Fruit fly (Drosophila melanogaster) whole organism, embryonic: ENCODE data around the gene rho-6.

Experiments
- Awh ChIP-seq: fragments of 200-800 bp; sonication (Bioruptor generic); IDR thresholded peaks from 2 replicates; pipeline ENCODE4, ENCODE4 v1.3.6; 2022; ENCODE audit warnings: missing biosample characterization, missing genetic modification characterization
- CG11695 ChIP-seq: fragments of 200-800 bp; sonication (Bioruptor generic); IDR thresholded peaks from 3 replicates; pipeline ENCODE4 v1.3.6; 2022; ENCODE audit warnings: missing biosample characterization, missing genetic modification characterization
- CG12744 ChIP-seq: fragments of 200-800 bp; sonication (Bioruptor generic); optimal IDR thresholded peaks from 2 replicates; lab custom pipeline; 2016; ENCODE audit warnings: missing biosample characterization, missing genetic modification characterization
- CG13894 ChIP-seq: fragments of 200-800 bp; sonication (Bioruptor generic); optimal IDR thresholded peaks from 3 replicates; lab custom pipeline; 2018; ENCODE audit warnings: missing biosample characterization, mild to moderate bottlenecking, missing genetic modification characterization, moderate library complexity
- CG14710 ChIP-seq: fragments of 200-800 bp; sonication (Bioruptor generic); optimal IDR thresholded peaks from 3 replicates; lab custom pipeline; 2019; ENCODE audit warnings: missing biosample characterization, mild to moderate bottlenecking, missing genetic modification characterization, moderate library complexity
- CG14860 ChIP-seq: fragments of 200-800 bp; sonication (Bioruptor generic); IDR thresholded peaks from 3 replicates; pipeline ENCODE4 v1.3.6; 2022; ENCODE audit warnings: missing biosample characterization, missing genetic modification characterization; ENCODE audit not compliant: partially characterized antibody
- CG14965 ChIP-seq: fragments of 200-800 bp; sonication (Bioruptor generic); optimal IDR thresholded peaks from 2 replicates; lab custom pipeline; 2016; ENCODE audit warnings: missing biosample characterization, missing genetic modification characterization, borderline replicate concordance
- CG1602 ChIP-seq: fragments of 200-800 bp; sonication (Bioruptor generic); optimal IDR thresholded peaks from 3 replicates; lab custom pipeline; 2016; ENCODE audit warnings: missing biosample characterization, missing genetic modification characterization
- CG16813 ChIP-seq: fragments of 200-800 bp; sonication (Bioruptor generic); IDR thresholded peaks from 3 replicates; pipeline ENCODE4 v1.3.6; 2022; ENCODE audit warnings: missing biosample characterization, missing genetic modification characterization; ENCODE audit not compliant: partially characterized antibody
- CG16815 ChIP-seq: fragments of 200-800 bp; sonication (Bioruptor generic); optimal IDR thresholded peaks from 3 replicates; lab custom pipeline; 2017; ENCODE audit warnings: missing biosample characterization, mild to moderate bottlenecking, missing genetic modification characterization
- CG17186 ChIP-seq: fragments of 200-800 bp; sonication (Bioruptor generic); optimal IDR thresholded peaks from 3 replicates; lab custom pipeline; 2017; ENCODE audit warnings: missing biosample characterization, missing genetic modification reagents, missing genetic modification characterization
- CG18262 ChIP-seq: fragments of 200-800 bp; optimal IDR thresholded peaks from 3 replicates; lab custom pipeline; 2019; ENCODE audit warnings: missing biosample characterization, mild to moderate bottlenecking, missing genetic modification characterization, moderate library complexity
- CG18619 ChIP-seq: fragments of 200-800 bp; sonication (Bioruptor generic); optimal IDR thresholded peaks from 3 replicates; lab custom pipeline; 2017; ENCODE audit warnings: missing biosample characterization, mild to moderate bottlenecking, missing genetic modification characterization
- CG2120 ChIP-seq: fragments of 200-800 bp; sonication (Bioruptor generic); optimal IDR thresholded peaks from 3 replicates; lab custom pipeline; 2016; ENCODE audit warnings: missing biosample characterization, missing genetic modification characterization
- CG3407 ChIP-seq: fragments of 200-800 bp; sonication (Bioruptor generic); optimal IDR thresholded peaks from 2 replicates; lab custom pipeline; 2018; ENCODE audit warnings: missing biosample characterization, mild to moderate bottlenecking, missing genetic modification characterization
- CG4854 ChIP-seq: fragments of 200-800 bp; sonication (Bioruptor generic); optimal IDR thresholded peaks from 2 replicates; lab custom pipeline; 2016; ENCODE audit warnings: missing biosample characterization, missing genetic modification characterization, inconsistent platforms
- CG5953 ChIP-seq: fragments of 200-800 bp; sonication (Bioruptor generic); IDR thresholded peaks from 2 replicates; pipeline ENCODE4 v1.3.6; 2022; ENCODE audit warnings: missing biosample characterization, missing genetic modification characterization
- CG6272 ChIP-seq: fragments of 200-800 bp; sonication (Bioruptor generic); IDR thresholded peaks from 2 replicates; pipeline ENCODE4 v1.3.6; 2022; ENCODE audit warnings: missing biosample characterization, missing genetic modification characterization
- CG6689 ChIP-seq: fragments of 200-800 bp; sonication (Bioruptor generic); IDR thresholded peaks from 2 replicates; pipeline ENCODE4 v1.3.6; 2022; ENCODE audit warnings: missing biosample characterization, missing genetic modification characterization
- CG6813 ChIP-seq: fragments of 200-800 bp; sonication (Bioruptor generic); optimal IDR thresholded peaks from 2 replicates; lab custom pipeline; 2017; ENCODE audit warnings: missing biosample characterization, missing genetic modification characterization, mild to moderate bottlenecking, moderate library complexity, missing genetic modification reagents
- CG7987 ChIP-seq: fragments of 200-800 bp; sonication (Bioruptor generic); optimal IDR thresholded peaks from 2 replicates; lab custom pipeline; 2018; ENCODE audit warnings: missing biosample characterization, mild to moderate bottlenecking, missing genetic modification characterization, moderate library complexity
- CG9797 ChIP-seq: fragments of 200-800 bp; sonication (Bioruptor generic); optimal IDR thresholded peaks from 3 replicates; lab custom pipeline; 2018; ENCODE audit warnings: missing biosample characterization, mild to moderate bottlenecking, missing genetic modification characterization
- Dll ChIP-seq: fragments of 200-800 bp; sonication (Bioruptor generic); IDR thresholded peaks from 4 replicates; pipeline ENCODE4 v1.3.6; 2022; ENCODE audit warnings: missing biosample characterization, missing genetic modification characterization; ENCODE audit not compliant: partially characterized antibody
- HLH3B ChIP-seq: fragments of 200-800 bp; sonication (Bioruptor generic); IDR thresholded peaks from 2 replicates; pipeline ENCODE4 v1.3.6; 2022; ENCODE audit warnings: missing biosample characterization, missing genetic modification characterization
- Hsf ChIP-seq: fragments of 200-800 bp; sonication (Bioruptor generic); optimal IDR thresholded peaks from 3 replicates; lab custom pipeline; 2016; ENCODE audit warnings: missing biosample characterization, missing genetic modification characterization
- MBD-R2 ChIP-seq: fragments of 200-800 bp; sonication (Bioruptor generic); IDR thresholded peaks from 2 replicates; pipeline ENCODE4 v1.3.6; 2022; ENCODE audit warnings: missing biosample characterization, missing genetic modification characterization
- Myb ChIP-seq: fragments of 200-800 bp; sonication (Bioruptor generic); optimal IDR thresholded peaks from 2 replicates; lab custom pipeline; 2016; ENCODE audit warnings: missing biosample characterization, missing genetic modification characterization
- Opbp ChIP-seq: fragments of 200-800 bp; sonication (Bioruptor generic); IDR thresholded peaks from 3 replicates; pipeline ENCODE4 v1.3.6; 2022; ENCODE audit warnings: missing biosample characterization, missing genetic modification characterization; ENCODE audit not compliant: partially characterized antibody
- Sin3A ChIP-seq: fragments of >200 bp; optimal IDR thresholded peaks from 2 replicates; lab custom pipeline; 2018
- Six4 ChIP-seq: fragments of 200-800 bp; sonication (Bioruptor generic); optimal IDR thresholded peaks from 2 replicates; lab custom pipeline; 2016; ENCODE audit warnings: missing biosample characterization, missing genetic modification characterization
- TFAM ChIP-seq: fragments of 200-800 bp; sonication (Bioruptor generic); optimal IDR thresholded peaks from 2 replicates; lab custom pipeline; 2017; ENCODE audit warnings: missing biosample characterization, missing genetic modification characterization, inconsistent platforms
- Trl ChIP-seq, 3 experiments: fragments of >200 bp in 2 of 3; fragments of 200-800 bp in 1 of 3; sonication (Bioruptor generic) in 1 of 3; optimal IDR thresholded peaks; 2 replicates in 1 of 3; 3 replicates in 2 of 3; lab custom pipeline; 2016 to 2017; ENCODE audit warnings: missing biosample characterization in 1 of 3, missing genetic modification characterization in 1 of 3
- corto ChIP-seq: fragments of 200-800 bp; sonication (Bioruptor generic); optimal IDR thresholded peaks from 2 replicates; lab custom pipeline; 2016; ENCODE audit warnings: missing biosample characterization, mild to moderate bottlenecking, missing genetic modification characterization, moderate library complexity
- crp ChIP-seq, 2 experiments: fragments of 200-800 bp; sonication (Bioruptor generic); optimal IDR thresholded peaks; 2 replicates in 1 of 2; 3 replicates in 1 of 2; lab custom pipeline; 2017; ENCODE audit warnings: missing biosample characterization in 2 of 2, missing genetic modification characterization in 2 of 2, mild to moderate bottlenecking in 1 of 2, moderate library complexity in 1 of 2
- dimm ChIP-seq: fragments of 200-800 bp; sonication (Bioruptor generic); IDR thresholded peaks from 2 replicates; pipeline ENCODE4 v1.3.6; 2022; ENCODE audit warnings: missing biosample characterization, missing genetic modification characterization
- fru ChIP-seq: fragments of >200 bp; optimal IDR thresholded peaks from 2 replicates; lab custom pipeline; 2017
- gce ChIP-seq: fragments of 200-800 bp; sonication (Bioruptor generic); IDR thresholded peaks from 3 replicates; pipeline ENCODE4 v1.3.6; 2022; ENCODE audit warnings: missing biosample characterization, missing genetic modification characterization
- gfzf ChIP-seq: fragments of 200-800 bp; sonication (Bioruptor generic); optimal IDR thresholded peaks from 2 replicates; lab custom pipeline; 2016; ENCODE audit warnings: missing biosample characterization, mild to moderate bottlenecking, missing genetic modification characterization, moderate library complexity
- grn ChIP-seq: fragments of 200-800 bp; sonication (Bioruptor generic); optimal IDR thresholded peaks from 3 replicates; lab custom pipeline; 2017; ENCODE audit warnings: missing biosample characterization, missing genetic modification characterization
- ham ChIP-seq: fragments of 200-800 bp; sonication (Bioruptor generic); IDR thresholded peaks from 2 replicates; pipeline ENCODE4 v1.3.6; 2022; ENCODE audit warnings: missing biosample characterization, missing genetic modification characterization
- insv ChIP-seq, 2 experiments: fragments of 200-800 bp; sonication (Bioruptor generic); optimal IDR thresholded peaks; 3 replicates each; lab custom pipeline; 2016 to 2018; ENCODE audit warnings: missing biosample characterization in 2 of 2, missing genetic modification characterization in 2 of 2
- nom ChIP-seq: fragments of 200-800 bp; sonication (Bioruptor generic); optimal IDR thresholded peaks from 2 replicates; lab custom pipeline; 2017; ENCODE audit warnings: missing biosample characterization, missing genetic modification characterization, mild to moderate bottlenecking, moderate library complexity, missing genetic modification reagents
- otp ChIP-seq: fragments of 200-800 bp; sonication (Bioruptor generic); IDR thresholded peaks from 3 replicates; pipeline ENCODE4, ENCODE4 v1.3.6; 2022; ENCODE audit warnings: missing biosample characterization, missing genetic modification characterization
- pan ChIP-seq, 4 experiments: fragments of >200 bp in 3 of 4; fragments of 200-800 bp in 1 of 4; sonication (Bioruptor generic) in 1 of 4; optimal IDR thresholded peaks in 3 of 4; IDR thresholded peaks in 1 of 4; 2 replicates each; pipeline versions ENCODE4 v1.3.6 to Lab custom; 2017 to 2022; ENCODE audit warnings: missing biosample characterization in 2 of 4, missing genetic modification characterization in 2 of 4, mixed read lengths in 1 of 4
- psq ChIP-seq: fragments of 200-800 bp; sonication (Bioruptor generic); optimal IDR thresholded peaks from 2 replicates; lab custom pipeline; 2017; ENCODE audit warnings: missing biosample characterization, missing genetic modification characterization
- shn ChIP-seq: fragments of 200-800 bp; sonication (Bioruptor generic); optimal IDR thresholded peaks from 3 replicates; lab custom pipeline; 2016; ENCODE audit warnings: missing biosample characterization, missing genetic modification characterization
- ssp ChIP-seq: fragments of 200-800 bp; sonication (Bioruptor generic); IDR thresholded peaks from 2 replicates; pipeline ENCODE4 v1.3.6; 2022; ENCODE audit warnings: missing biosample characterization, missing genetic modification characterization
- vfl ChIP-seq: fragments of 200-800 bp; sonication (Bioruptor generic); optimal IDR thresholded peaks from 2 replicates; lab custom pipeline; 2016; ENCODE audit warnings: missing biosample characterization, missing genetic modification characterization

The rho-6 gene

DNA sequence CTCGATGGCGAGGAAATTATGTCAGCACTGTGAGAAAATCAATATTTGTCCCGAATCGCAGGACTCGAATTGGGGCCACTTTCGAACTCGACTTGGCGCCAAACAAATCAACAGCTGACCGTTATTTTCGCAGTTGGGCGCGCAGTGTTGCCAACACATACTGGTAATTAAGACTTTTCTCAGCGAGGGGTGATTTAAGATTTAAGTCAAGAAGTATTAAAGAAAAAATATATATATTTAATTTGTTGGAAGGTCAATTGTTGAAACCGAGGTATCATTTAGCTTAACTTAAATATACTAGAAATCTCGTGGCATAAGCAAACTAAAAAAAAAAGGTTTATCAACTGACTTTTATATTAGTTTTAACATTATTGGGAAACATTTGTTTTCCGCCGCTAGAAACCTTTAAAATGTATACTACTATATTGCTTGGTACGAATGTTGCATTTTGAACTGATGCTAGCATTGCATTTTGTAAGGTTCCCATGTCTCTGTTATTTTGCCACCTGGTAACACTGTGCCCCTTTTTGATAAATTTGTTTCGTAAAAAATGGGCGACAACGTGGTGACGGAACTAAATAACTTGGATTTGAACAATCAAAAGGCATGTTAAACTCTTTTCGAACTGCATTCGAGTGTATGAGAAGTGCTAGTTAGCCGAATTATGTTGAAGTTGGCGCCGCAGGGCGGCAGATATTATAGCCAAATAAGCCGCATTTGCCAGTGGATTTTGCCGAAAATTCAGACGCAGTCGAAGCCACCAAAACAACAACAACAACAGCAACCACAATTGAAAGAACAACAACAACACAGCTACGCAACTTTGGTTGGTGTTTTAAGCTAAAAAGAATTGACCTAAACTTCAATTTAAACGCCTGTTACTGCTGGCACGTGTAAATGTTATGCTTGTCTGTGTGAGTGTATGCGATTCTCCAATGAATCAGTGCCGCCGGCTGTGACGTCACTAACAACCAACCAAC, 29.7 kb downstream of the rho-6 start, which contains the start of the genes Patsas and ThrRS (continued):
- peak; percentile 54; the same call in 2 of the 3 replicates for TF ChIP-seq gce (GFP tag; lab: Robert Waterston, UW)
- no peak for TF ChIP-seq corto (GFP tag; lab: Kevin White, UChicago)
- TF ChIP-seq Six4: peak; percentile 73
- TF ChIP-seq crp (GFP tag; optimal IDR thresholded peaks at IDR 0.05; lab: Kevin White, UChicago): peak; percentile 29 to 83
- TF ChIP-seq insv (GFP tag; optimal IDR thresholded peaks at IDR 0.05; lab: Kevin White, UChicago): peak in 1 of 2 experiments; percentile 30
- TF ChIP-seq CG2120 (GFP tag; lab: Kevin White, UChicago): peak; percentile 91
- TF ChIP-seq ssp (GFP tag; lab: Robert Waterston, UW): peak; percentile 97
- no peak for TF ChIP-seq grn (GFP tag; lab: Kevin White, UChicago)
- TF ChIP-seq CG18619 (GFP tag; lab: Kevin White, UChicago): peak; percentile 80
- TF ChIP-seq CG6813 (GFP tag; lab: Kevin White, UChicago): peak; percentile 62
- TF ChIP-seq CG7987 (GFP tag; lab: Kevin White, UChicago): peak; percentile 20
- no peak for TF ChIP-seq Trl (optimal IDR thresholded peaks at IDR 0.05; lab: Kevin White, UChicago)
- peak; percentile 71 for TF ChIP-seq Trl (GFP tag; optimal IDR thresholded peaks at IDR 0.05; lab: Kevin White, UChicago)
- peak; percentile 86 for TF ChIP-seq CG1602 (GFP tag; lab: Kevin White, UChicago)
- TF ChIP-seq psq (GFP tag; lab: Kevin White, UChicago): peak; percentile 69
- peak; percentile 88 for TF ChIP-seq Hsf (GFP tag; lab: Kevin White, UChicago)
- TF ChIP-seq vfl (GFP tag; lab: Kevin White, UChicago): peak; percentile 76
- TF ChIP-seq CG5953 (GFP tag; lab: Robert Waterston, UW): peak; percentile 65
- TF ChIP-seq CG16815 (GFP tag; lab: Kevin White, UChicago): peak; percentile 87
- no peak for TF ChIP-seq TFAM (GFP tag; lab: Kevin White, UChicago)
- peak; percentile 76 for TF ChIP-seq shn (GFP tag; lab: Kevin White, UChicago)
- peak; percentile 81 for TF ChIP-seq HLH3B (GFP tag; lab: Robert Waterston, UW)
- peak; percentile 73 for TF ChIP-seq CG4854 (GFP tag; lab: Kevin White, UChicago)
- TF ChIP-seq CG12744 (GFP tag; lab: Kevin White, UChicago): peak; percentile 56
- TF ChIP-seq nom (GFP tag; lab: Kevin White, UChicago): peak; percentile 14
- no peak for TF ChIP-seq CG3407 (GFP tag; lab: Kevin White, UChicago)
- peak; percentile 53 for TF ChIP-seq dimm
- TF ChIP-seq CG6689 (GFP tag; lab: Robert Waterston, UW): peak; percentile 89
- no peak for TF ChIP-seq CG14965 (GFP tag; lab: Kevin White, UChicago)
- TF ChIP-seq CG16813 (GFP tag; lab: Robert Waterston, UW): no peak
- TF ChIP-seq Opbp (GFP tag; lab: Robert Waterston, UW): no peak; the same call in 2 of the 3 replicates
- TF ChIP-seq CG6272: peak; percentile 85
- no peak for TF ChIP-seq CG14860 (GFP tag; lab: Robert Waterston, UW)
- TF ChIP-seq ham (GFP tag; lab: Robert Waterston, UW): no peak
- no peak for TF ChIP-seq pan (optimal IDR thresholded peaks at IDR 0.05; lab: Kevin White, UChicago)
- TF ChIP-seq pan (GFP tag; optimal IDR thresholded peaks at IDR 0.05 in 1 of 2, IDR thresholded peaks at IDR 0.05 in 1 of 2): peak in 1 of 2 experiments; percentile 90
- no peak for TF ChIP-seq fru (lab: Kevin White, UChicago)

DNA sequence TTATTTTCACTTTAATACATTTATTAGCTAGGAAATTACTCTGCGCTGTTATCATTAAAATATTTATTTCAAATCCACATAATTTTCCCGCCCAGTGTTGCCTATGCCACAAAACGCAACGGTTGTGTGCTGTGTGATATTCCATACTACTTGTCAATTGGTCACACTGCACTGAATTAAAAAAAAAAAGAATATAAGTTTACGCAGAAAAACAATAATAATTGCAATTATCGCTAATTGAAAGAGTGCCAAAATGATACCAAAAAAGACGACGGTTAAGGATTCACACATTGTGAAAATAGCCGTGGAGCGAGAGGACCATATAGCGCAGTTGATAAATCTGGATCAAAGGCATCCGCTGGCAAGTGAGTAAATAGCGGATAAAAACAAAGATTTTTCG, 35.5 kb downstream of the rho-6 start, which contains the start of gene Ced-12:
Gene Ced-12, plus strand, starts transcription at position 141 of the 400 bp plus-strand sequence.
- peak; percentile 87 for TF ChIP-seq gfzf
- no peak for TF ChIP-seq Awh (GFP tag; lab: Robert Waterston, UW)
- no peak for TF ChIP-seq CG13894 (tag; lab: Kevin White, UChicago)
- peak; percentile 6 for TF ChIP-seq Sin3A (lab: Kevin White, UChicago)
- TF ChIP-seq CG14710: peak; percentile 98
- TF ChIP-seq CG18262 (tag; lab: Kevin White, UChicago): peak; percentile 60
- TF ChIP-seq Myb (GFP tag; lab: Kevin White, UChicago): peak; percentile 12
- 0 out of 4 replicates have a peak, but pooled peaks have one; percentile 14 for TF ChIP-seq Dll (GFP tag; lab: Robert Waterston, UW)
- TF ChIP-seq CG17186 (GFP tag; lab: Kevin White, UChicago): peak; percentile 83
- TF ChIP-seq CG9797 (GFP tag; lab: Kevin White, UChicago): peak; percentile 57
- peak; percentile 46 for TF ChIP-seq MBD-R2 (GFP tag; lab: Robert Waterston, UW)
- TF ChIP-seq CG11695 (GFP tag; lab: Robert Waterston, UW): no peak
- no peak for TF ChIP-seq otp
